Fruit fly (Drosophila melanogaster): ENCODE measurements around the gene CG1208.
A peak's percentile ranks its signal among the peaks of the same experiment; 100 is the strongest.

CG1208 gene

dm6 chr3R:5862032-5862641 is 30.7 kb downstream of the CG1208 start, which contains the start of gene CG2017 (continued):
- TF ChIP-seq CG17328 (GFP tag; IDR thresholded peaks at IDR 0.05) = no peak
- TF ChIP-seq CG4328 (GFP tag; optimal IDR thresholded peaks at IDR 0.05) = no peak
- TF ChIP-seq ATbp (GFP tag; optimal IDR thresholded peaks at IDR 0.05) = no peak
- no peak for TF ChIP-seq HLH3B (GFP tag; IDR thresholded peaks at IDR 0.05)
- TF ChIP-seq dmrt11E (tag; optimal IDR thresholded peaks at IDR 0.05) = peak; percentile 18
- TF ChIP-seq B-H2 (GFP tag; optimal IDR thresholded peaks at IDR 0.05) = peak; percentile 70
- TF ChIP-seq vfl (GFP tag; optimal IDR thresholded peaks at IDR 0.05) = peak; percentile 75
- TF ChIP-seq Ada2b (GFP tag; IDR thresholded peaks at IDR 0.05) = no peak
- peak; percentile 81 for TF ChIP-seq vvl (GFP tag; IDR thresholded peaks at IDR 0.05)
- peak; percentile 53 for TF ChIP-seq bigmax (GFP tag; optimal IDR thresholded peaks at IDR 0.05)
- no peak for TF ChIP-seq exex (tag; optimal IDR thresholded peaks at IDR 0.05)
- TF ChIP-seq stc (GFP tag; IDR thresholded peaks at IDR 0.05) = peak; percentile 36; the same call in 1 of the 2 replicates
- no peak for TF ChIP-seq CG10462 (GFP tag; optimal IDR thresholded peaks at IDR 0.05)
- TF ChIP-seq ash1 (GFP tag; optimal IDR thresholded peaks at IDR 0.05) = peak; percentile 27
- TF ChIP-seq Awh (GFP tag; IDR thresholded peaks at IDR 0.05) = no peak
- peak; percentile 64 for TF ChIP-seq Sin3A (optimal IDR thresholded peaks at IDR 0.05)
- peak; percentile 61 for TF ChIP-seq jumu (GFP tag; optimal IDR thresholded peaks at IDR 0.05)
- TF ChIP-seq CG14441 (GFP tag; IDR thresholded peaks at IDR 0.05) = no peak; the same call in 1 of the 2 replicates
- TF ChIP-seq HLH54F (GFP tag; optimal IDR thresholded peaks at IDR 0.05) = peak; percentile 71
- TF ChIP-seq CG3065 (GFP tag; optimal IDR thresholded peaks at IDR 0.05) = no peak
- 0 out of 2 replicates have a peak, but pooled peaks have one; percentile 17 for TF ChIP-seq CG31224 (GFP tag; IDR thresholded peaks at IDR 0.05)
- TF ChIP-seq ttk (GFP tag; IDR thresholded peaks at IDR 0.05) = peak; percentile 31; the same call in 1 of the 2 replicates
- TF ChIP-seq CG3726 (GFP tag; IDR thresholded peaks at IDR 0.05) = 0 out of 3 replicates have a peak, but pooled peaks have one; percentile 11
- no peak for TF ChIP-seq nau (GFP tag; optimal IDR thresholded peaks at IDR 0.05)
- no peak for TF ChIP-seq Sox100B (GFP tag; optimal IDR thresholded peaks at IDR 0.05)
- TF ChIP-seq sc (optimal IDR thresholded peaks at IDR 0.05) = no peak
- no peak for TF ChIP-seq sc (GFP tag; optimal IDR thresholded peaks at IDR 0.05)
- no peak for TF ChIP-seq Spps (tag; optimal IDR thresholded peaks at IDR 0.05)
- peak; percentile 1 for TF ChIP-seq CG13894 (tag; optimal IDR thresholded peaks at IDR 0.05)
- no peak for TF ChIP-seq Gug (GFP tag; IDR thresholded peaks at IDR 0.05)
- TF ChIP-seq HmgD (GFP tag; optimal IDR thresholded peaks at IDR 0.05) = peak; percentile 60
- TF ChIP-seq Stat92E (GFP tag; optimal IDR thresholded peaks at IDR 0.05) = no peak
- peak; percentile 76 for TF ChIP-seq trem (tag; optimal IDR thresholded peaks at IDR 0.05)
- TF ChIP-seq Deaf1 (tag; optimal IDR thresholded peaks at IDR 0.05) = no peak
- TF ChIP-seq CG12155 (GFP tag; optimal IDR thresholded peaks at IDR 0.05) = peak; percentile 51
- TF ChIP-seq Fer2 (tag; optimal IDR thresholded peaks at IDR 0.05) = no peak
- peak; percentile 26; the same call in 1 of the 3 replicates for TF ChIP-seq CG14050 (GFP tag; IDR thresholded peaks at IDR 0.05)
- TF ChIP-seq CG17912 (GFP tag; optimal IDR thresholded peaks at IDR 0.05) = peak; percentile 57
- peak; percentile 44 for TF ChIP-seq CHES-1-like (GFP tag; optimal IDR thresholded peaks at IDR 0.05)
- no peak for TF ChIP-seq CG14667 (GFP tag; IDR thresholded peaks at IDR 0.05)
- peak; percentile 19 for TF ChIP-seq Camta (GFP tag; optimal IDR thresholded peaks at IDR 0.05)
- TF ChIP-seq Mad (GFP tag; optimal IDR thresholded peaks at IDR 0.05) = peak; percentile 57
- no peak for TF ChIP-seq CG15011 (GFP tag; optimal IDR thresholded peaks at IDR 0.05)
- TF ChIP-seq hb (GFP tag; IDR thresholded peaks at IDR 0.05; ENCODE audit: partially characterized antibody) = no peak
- peak; percentile 49 for TF ChIP-seq mam (GFP tag; optimal IDR thresholded peaks at IDR 0.05)
- peak; percentile 48 for TF ChIP-seq chn (GFP tag; optimal IDR thresholded peaks at IDR 0.05)
- TF ChIP-seq sd (tag; optimal IDR thresholded peaks at IDR 0.05) = peak; percentile 34
- TF ChIP-seq E2f2 (GFP tag; IDR thresholded peaks at IDR 0.05) = peak; percentile 85
- TF ChIP-seq CG6813 (GFP tag; optimal IDR thresholded peaks at IDR 0.05) = no peak
- TF ChIP-seq CG6689 (GFP tag; IDR thresholded peaks at IDR 0.05) = no peak
- TF ChIP-seq CG17361 (GFP tag; IDR thresholded peaks at IDR 0.05) = no peak
